Worm (Caenorhabditis elegans) whole organism, early embryonic: ENCODE measurements around the gene K09E4.1.

ENCODE experiments used
- B0310.2 ChIP-seq: sonication (generic microtip); optimal IDR thresholded peaks from 2 replicates; lab custom pipeline; 2016; ENCODE audit warnings: mild to moderate bottlenecking, missing genetic modification characterization, missing compliant biosample characterization
- F13C5.2 ChIP-seq: sonication (generic microtip); optimal IDR thresholded peaks from 2 replicates; lab custom pipeline; 2017; ENCODE audit warnings: mild to moderate bottlenecking, missing genetic modification characterization, inconsistent platforms, missing compliant biosample characterization
- aly-1 ChIP-seq: sonication (generic microtip); optimal IDR thresholded peaks from 2 replicates; lab custom pipeline; 2016; ENCODE audit warnings: missing genetic modification characterization, missing compliant biosample characterization
- ama-1 ChIP-seq: fragments of 150-350 bp; optimal IDR thresholded peaks from 2 replicates; lab custom pipeline; 2014
- ceh-13 ChIP-seq: fragments of 200-800 bp; sonication (Bioruptor generic); optimal IDR thresholded peaks from 2 replicates; lab custom pipeline; 2018; ENCODE audit warnings: mild to moderate bottlenecking, missing genetic modification characterization, missing compliant biosample characterization
- ceh-36 ChIP-seq: sonication (generic microtip); optimal IDR thresholded peaks from 2 replicates; lab custom pipeline; 2016; ENCODE audit warnings: missing genetic modification characterization, inconsistent platforms, missing compliant biosample characterization
- ets-7 ChIP-seq: sonication (generic microtip); optimal IDR thresholded peaks from 2 replicates; lab custom pipeline; 2016; ENCODE audit warnings: missing genotype, missing genetic modification characterization, missing compliant biosample characterization
- flt-1 ChIP-seq: fragments of 200-800 bp; sonication (Bioruptor generic); IDR thresholded peaks from 2 replicates; pipeline ENCODE4 v1.3.6; 2022; ENCODE audit warnings: missing genetic modification characterization, missing compliant biosample characterization
- hmbx-1 ChIP-seq: sonication (generic microtip); optimal IDR thresholded peaks from 2 replicates; lab custom pipeline; 2016; ENCODE audit warnings: mild to moderate bottlenecking, missing genetic modification characterization, missing compliant biosample characterization
- hmg-4 ChIP-seq: fragments of 200-800 bp; sonication (Bioruptor generic); optimal IDR thresholded peaks from 2 replicates; lab custom pipeline; 2018; ENCODE audit warnings: mild to moderate bottlenecking, missing genetic modification characterization, missing compliant biosample characterization
- hnd-1 ChIP-seq: sonication (generic microtip); optimal IDR thresholded peaks from 2 replicates; lab custom pipeline; 2016; ENCODE audit warnings: missing genetic modification characterization, missing compliant biosample characterization
- pes-1 ChIP-seq: fragments of 200-800 bp; sonication (Bioruptor generic); IDR thresholded peaks from 2 replicates; pipeline ENCODE4 v1.3.6; 2022; ENCODE audit warnings: missing genetic modification reagents, missing genetic modification characterization, missing compliant biosample characterization
- scrt-1 ChIP-seq: fragments of 200-800 bp; sonication (Bioruptor generic); IDR thresholded peaks from 2 replicates; pipeline ENCODE4 v1.3.6; 2022; ENCODE audit warnings: missing genetic modification characterization, missing compliant biosample characterization
- sea-1 ChIP-seq: fragments of 200-800 bp; sonication (Bioruptor generic); conservative IDR thresholded peaks from 2 replicates; pipeline ENCODE4 v1.3.6; 2022; ENCODE audit warnings: missing genetic modification characterization, missing compliant biosample characterization
- tbx-11 ChIP-seq: fragments of 200-800 bp; sonication (Bioruptor generic); IDR thresholded peaks from 2 replicates; pipeline ENCODE4 v1.3.6; 2022; ENCODE audit warnings: missing genetic modification characterization, missing compliant biosample characterization
- tbx-37 ChIP-seq: fragments of 200-800 bp; sonication (Bioruptor generic); conservative IDR thresholded peaks from 2 replicates; pipeline ENCODE4 v1.3.6; 2022; ENCODE audit warnings: missing genetic modification reagents, missing genetic modification characterization, missing compliant biosample characterization
- tra-4 ChIP-seq: sonication (generic microtip); optimal IDR thresholded peaks from 2 replicates; lab custom pipeline; 2017; ENCODE audit warnings: missing genetic modification characterization, missing compliant biosample characterization

K09E4.1 gene

ce11 chrII:14137538-14137937 is at the start of gene K09E4.1:
TSS of gene K09E4.1 (plus strand) at chrII:14137838.
- no peak for TF ChIP-seq scrt-1 (GFP tag; lab: Robert Waterston, UW)

ce11 chrII:14089796-14090372 is 47.8 kb upstream of the K09E4.1 start:
- TF ChIP-seq pes-1 (GFP tag; lab: Robert Waterston, UW) (no peak), ceh-13 (GFP tag; lab: Kevin White, UChicago) (no peak), flt-1 (GFP tag; lab: Robert Waterston, UW) (no peak), ets-7 (tag; lab: Kevin White, UChicago) (no peak)

ce11 chrII:14091182-14091581 is 46.5 kb upstream of the K09E4.1 start:
- TF ChIP-seq F13C5.2 (no peak), flt-1 (GFP tag; lab: Robert Waterston, UW) (no peak), tra-4 (tag; lab: Kevin White, UChicago) (no peak), hmg-4 (GFP tag; lab: Kevin White, UChicago) (no peak), sea-1 (GFP tag; lab: Robert Waterston, UW) (no peak), tbx-37 (GFP tag; lab: Robert Waterston, UW) (no peak), aly-1 (tag; lab: Kevin White, UChicago) (no peak), ama-1 (no peak), scrt-1 (GFP tag; lab: Robert Waterston, UW) (no peak), tbx-11 (GFP tag; lab: Robert Waterston, UW) (no peak), hmbx-1 (tag; lab: Kevin White, UChicago) (no peak), ets-7 (tag; lab: Kevin White, UChicago) (no peak), ceh-13 (GFP tag; lab: Kevin White, UChicago) (no peak), B0310.2 (tag; lab: Kevin White, UChicago) (no peak), ceh-36 (tag; lab: Kevin White, UChicago) (no peak)

ce11 chrII:14094590-14094989 is 43.0 kb upstream of the K09E4.1 start, which contains the start of gene col-87:
TSS of gene col-87 (minus strand) at chrII:14094690.
- TF ChIP-seq tbx-11 (GFP tag; lab: Robert Waterston, UW) (no peak), pes-1 (GFP tag; lab: Robert Waterston, UW) (no peak), sea-1 (GFP tag; lab: Robert Waterston, UW) (no peak), F13C5.2 (no peak), tbx-37 (GFP tag; lab: Robert Waterston, UW) (no peak)

ce11 chrII:14095875-14096274 is 41.8 kb upstream of the K09E4.1 start:
- TF ChIP-seq B0310.2 (tag; lab: Kevin White, UChicago) (no peak), hmbx-1 (tag; lab: Kevin White, UChicago) (no peak), flt-1 (GFP tag; lab: Robert Waterston, UW) (no peak), pes-1 (GFP tag; lab: Robert Waterston, UW) (0 out of 2 replicates have a peak, but pooled peaks have one; percentile 21)

- TF ChIP-seq aly-1 (tag; lab: Kevin White, UChicago) (peak; percentile 42), ets-7 (tag; lab: Kevin White, UChicago) (no peak), ama-1 (no peak), F13C5.2 (no peak), tbx-37 (GFP tag; lab: Robert Waterston, UW) (no peak), tra-4 (tag; lab: Kevin White, UChicago) (no peak), ceh-36 (tag; lab: Kevin White, UChicago) (no peak)
Measured at ce11 chrII:14096814-14097213, 40.8 kb upstream of the K09E4.1 start.

ce11 chrII:14097518-14097917 is 40.1 kb upstream of the K09E4.1 start, which contains the start of gene Y39G8C.2:
TSS of gene Y39G8C.2 (minus strand) at chrII:14097618.
- no peak for TF ChIP-seq B0310.2 (tag; lab: Kevin White, UChicago)
- no peak for TF ChIP-seq F13C5.2
- no peak for TF ChIP-seq tbx-11 (GFP tag; lab: Robert Waterston, UW)
- TF ChIP-seq hnd-1 (tag; lab: Kevin White, UChicago) = no peak
- TF ChIP-seq ets-7 (tag; lab: Kevin White, UChicago) = no peak
- TF ChIP-seq hmg-4 (GFP tag; lab: Kevin White, UChicago) = no peak
- TF ChIP-seq scrt-1 (GFP tag; lab: Robert Waterston, UW) = no peak

ce11 chrII:14098348-14098747 is 39.3 kb upstream of the K09E4.1 start:
- no peak for TF ChIP-seq ets-7 (tag; lab: Kevin White, UChicago)
- TF ChIP-seq aly-1 (tag; lab: Kevin White, UChicago) = no peak
- no peak for TF ChIP-seq pes-1 (GFP tag; lab: Robert Waterston, UW)
- no peak for TF ChIP-seq tbx-11 (GFP tag; lab: Robert Waterston, UW)
- no peak for TF ChIP-seq flt-1 (GFP tag; lab: Robert Waterston, UW)
- no peak for TF ChIP-seq F13C5.2
- no peak for TF ChIP-seq B0310.2 (tag; lab: Kevin White, UChicago)
- TF ChIP-seq hmbx-1 (tag; lab: Kevin White, UChicago) = no peak
- no peak for TF ChIP-seq scrt-1 (GFP tag; lab: Robert Waterston, UW)

- TF ChIP-seq flt-1 (GFP tag; lab: Robert Waterston, UW) (no peak), ceh-36 (tag; lab: Kevin White, UChicago) (no peak)
Measured at ce11 chrII:14100963-14101362, 36.7 kb upstream of the K09E4.1 start, which contains the start of gene bkip-1. TSS of gene bkip-1 (plus strand) at chrII:14101263.
